Fruit fly (Drosophila melanogaster): ENCODE data around the gene escl.

The escl gene

DNA sequence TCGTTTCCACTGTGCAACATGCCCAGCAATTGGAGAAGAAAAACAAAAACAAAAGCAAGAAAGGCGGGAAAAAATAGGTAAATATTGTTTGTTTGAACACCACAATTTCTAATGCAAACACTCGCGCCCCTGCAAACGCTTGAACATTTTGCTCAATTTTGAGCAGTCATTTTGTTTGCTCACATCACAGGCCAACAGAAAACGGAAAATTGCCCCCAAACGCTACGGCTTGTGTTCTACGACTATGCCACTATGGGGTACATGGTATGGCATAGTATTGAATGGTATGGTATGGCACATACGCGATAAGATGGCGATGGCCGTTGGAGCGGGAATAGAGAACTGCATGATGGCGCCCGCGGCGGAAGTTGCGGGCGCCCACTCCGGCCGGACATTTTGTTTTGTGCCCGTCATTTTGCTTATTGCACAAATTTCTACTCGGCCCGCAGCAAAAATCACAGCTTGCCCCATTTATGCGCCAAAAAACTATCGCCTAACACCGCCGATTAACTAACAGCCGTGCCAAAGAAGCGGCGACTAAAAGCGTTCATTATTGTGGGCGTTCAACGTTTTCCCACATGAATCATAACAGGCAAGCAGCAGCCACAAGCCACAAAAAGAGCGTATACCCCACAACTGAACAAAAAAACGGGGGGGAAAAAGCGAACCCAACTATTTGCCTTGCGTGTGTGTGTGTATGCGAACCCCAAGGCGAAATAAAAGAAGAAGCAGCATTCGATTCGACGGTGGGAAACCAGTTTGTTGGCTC, 13.7 kb downstream of the escl start (continued):
- TF ChIP-seq CG31441 (GFP tag; IDR thresholded peaks at IDR 0.05) (no peak), ATbp (GFP tag; optimal IDR thresholded peaks at IDR 0.05) (peak; percentile 96), H15 (GFP tag; IDR thresholded peaks at IDR 0.05) (no peak), Myb (GFP tag; optimal IDR thresholded peaks at IDR 0.05) (no peak), eyg (GFP tag; optimal IDR thresholded peaks at IDR 0.05) (no peak), CG8089 (GFP tag; optimal IDR thresholded peaks at IDR 0.05) (peak; percentile 78), Bgb (GFP tag; IDR thresholded peaks at IDR 0.05; ENCODE audit: partially characterized antibody) (no peak), esg (GFP tag; conservative IDR thresholded peaks at IDR 0.05) (no peak), NC2β (GFP tag; optimal IDR thresholded peaks at IDR 0.05) (peak; percentile 70), pho (GFP tag; optimal IDR thresholded peaks at IDR 0.05) (peak; percentile 28), sr (GFP tag; IDR thresholded peaks at IDR 0.05) (no peak), HLHmδ (GFP tag; optimal IDR thresholded peaks at IDR 0.05) (peak; percentile 80), luna (GFP tag; optimal IDR thresholded peaks at IDR 0.05) (no peak), z (GFP tag; IDR thresholded peaks at IDR 0.05) (no peak), CG43689 (GFP tag; IDR thresholded peaks at IDR 0.05) (no peak), dysf (GFP tag; IDR thresholded peaks at IDR 0.05) (no peak), CG1647 (GFP tag; optimal IDR thresholded peaks at IDR 0.05) (peak; percentile 6), CG11247 (GFP tag; IDR thresholded peaks at IDR 0.05) (no peak), kni (GFP tag; optimal IDR thresholded peaks at IDR 0.05) (peak; percentile 88), CG34422 (GFP tag; IDR thresholded peaks at IDR 0.05) (no peak), CG4854 (GFP tag; optimal IDR thresholded peaks at IDR 0.05) (peak; percentile 45), CG9932 (GFP tag; IDR thresholded peaks at IDR 0.05) (no peak), CG9876 (GFP tag; optimal IDR thresholded peaks at IDR 0.05) (peak; percentile 21), cato (GFP tag; optimal IDR thresholded peaks at IDR 0.05; ENCODE audit: borderline replicate concordance) (peak; percentile 63), CG17359 (tag; optimal IDR thresholded peaks at IDR 0.05) (peak; percentile 74), CG15601 (tag; optimal IDR thresholded peaks at IDR 0.05) (peak; percentile 88), CG15269 (tag; optimal IDR thresholded peaks at IDR 0.05) (peak; percentile 73), CG10267 (tag; optimal IDR thresholded peaks at IDR 0.05) (peak; percentile 10), trh (GFP tag; optimal IDR thresholded peaks at IDR 0.05) (peak; percentile 58), Jarid2 (GFP tag; optimal IDR thresholded peaks at IDR 0.05) (peak; percentile 56), CG4707 (GFP tag; optimal IDR thresholded peaks at IDR 0.05) (peak; percentile 88), CG11398 (GFP tag; optimal IDR thresholded peaks at IDR 0.05) (peak; percentile 86), CG6272 (GFP tag; IDR thresholded peaks at IDR 0.05) (no peak), usp (GFP tag; optimal IDR thresholded peaks at IDR 0.05) (no peak), YL-1 (GFP tag; optimal IDR thresholded peaks at IDR 0.05) (peak; percentile 61), Max (GFP tag; optimal IDR thresholded peaks at IDR 0.05) (peak; percentile 24), gcm2 (GFP tag; optimal IDR thresholded peaks at IDR 0.05) (peak; percentile 5), CG4617 (GFP tag; optimal IDR thresholded peaks at IDR 0.05; ENCODE audit: borderline replicate concordance) (peak; percentile 5), ro (GFP tag; IDR thresholded peaks at IDR 0.05) (no peak), CG13424 (tag; optimal IDR thresholded peaks at IDR 0.05) (peak; percentile 76), Ada2b (GFP tag; IDR thresholded peaks at IDR 0.05) (no peak), az2 (GFP tag; optimal IDR thresholded peaks at IDR 0.05) (peak; percentile 43), CG11560 (tag; IDR thresholded peaks at IDR 0.05) (no peak), CG18764 (GFP tag; optimal IDR thresholded peaks at IDR 0.05) (peak; percentile 39), CG4424 (GFP tag; optimal IDR thresholded peaks at IDR 0.05) (peak; percentile 41), dmrt11E (tag; optimal IDR thresholded peaks at IDR 0.05) (peak; percentile 70), CG8359 (GFP tag; optimal IDR thresholded peaks at IDR 0.05; ENCODE audit: borderline replicate concordance) (peak; percentile 40), CG9437 (GFP tag; optimal IDR thresholded peaks at IDR 0.05) (peak; percentile 18), Taf1 (GFP tag; IDR thresholded peaks at IDR 0.05) (no peak), CG13287 (GFP tag; IDR thresholded peaks at IDR 0.05; ENCODE audit: partially characterized antibody) (no peak)

All from whole organism, embryonic.